Fruit fly (Drosophila melanogaster): ENCODE data around the gene CG2162.

Gene CG2162

DNA sequence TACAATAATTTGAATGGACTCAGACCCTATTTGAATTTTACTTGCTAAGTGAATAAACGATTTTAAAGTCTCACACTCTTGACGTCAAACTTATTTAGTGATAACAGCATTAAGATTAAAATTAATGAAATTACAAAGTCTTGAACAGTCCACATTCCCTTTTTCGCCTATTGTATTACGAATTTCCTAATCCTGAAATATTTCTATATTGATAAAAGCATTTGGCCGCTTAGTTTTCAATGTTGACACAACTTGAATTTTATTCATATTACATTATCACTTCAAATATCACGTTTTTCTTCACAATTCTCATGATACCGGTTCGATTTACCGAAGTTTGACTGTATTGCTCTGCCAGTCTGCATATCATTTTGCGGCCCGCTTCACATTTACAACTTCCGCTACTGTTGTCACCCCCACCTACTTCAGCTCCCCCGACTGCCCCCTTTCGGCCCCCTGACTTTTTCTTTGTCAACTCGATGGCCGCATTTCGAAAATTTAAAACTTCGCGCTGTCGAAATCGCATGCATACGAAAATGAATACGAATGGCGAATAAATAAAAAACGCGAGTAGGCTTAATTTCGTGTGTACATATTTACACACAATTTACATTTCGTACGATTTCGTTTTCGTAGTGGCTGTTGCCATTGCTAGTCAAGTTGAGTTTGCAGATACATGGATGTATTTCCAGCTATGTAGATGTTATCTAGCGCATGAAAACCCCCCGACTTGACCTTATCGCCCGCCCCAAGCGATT is 43.6 kb downstream of the CG2162 start (continued):
- TF ChIP-seq Sox102F (GFP tag; optimal IDR thresholded peaks at IDR 0.05) = peak; percentile 66
- no peak for TF ChIP-seq eg (GFP tag; IDR thresholded peaks at IDR 0.05)
- TF ChIP-seq Hr38 (GFP tag; optimal IDR thresholded peaks at IDR 0.05) = no peak
- TF ChIP-seq Hr4 (GFP tag; optimal IDR thresholded peaks at IDR 0.05) = peak; percentile 51
- TF ChIP-seq Smox (GFP tag; optimal IDR thresholded peaks at IDR 0.05) = peak; percentile 60
- no peak for TF ChIP-seq CG8119 (GFP tag; IDR thresholded peaks at IDR 0.05)
- no peak for TF ChIP-seq Eip93F (GFP tag; optimal IDR thresholded peaks at IDR 0.05)
- peak; percentile 28 for TF ChIP-seq CG6792 (GFP tag; optimal IDR thresholded peaks at IDR 0.05)
- peak; percentile 27 for TF ChIP-seq CG10631 (GFP tag; optimal IDR thresholded peaks at IDR 0.05)
- TF ChIP-seq CG31627 (GFP tag; optimal IDR thresholded peaks at IDR 0.05) = peak; percentile 73
- TF ChIP-seq spab (GFP tag; optimal IDR thresholded peaks at IDR 0.05) = peak; percentile 29
- no peak for TF ChIP-seq salr (GFP tag; optimal IDR thresholded peaks at IDR 0.05)
- TF ChIP-seq topi (GFP tag; optimal IDR thresholded peaks at IDR 0.05) = peak; percentile 75
- TF ChIP-seq CG11762 (GFP tag; optimal IDR thresholded peaks at IDR 0.05; ENCODE audit: insufficient read depth) = peak; percentile 58
- peak; percentile 68 for TF ChIP-seq Met (GFP tag; optimal IDR thresholded peaks at IDR 0.05)
- TF ChIP-seq CG32006 (GFP tag; optimal IDR thresholded peaks at IDR 0.05) = peak; percentile 64
- no peak for TF ChIP-seq fd59A (GFP tag; optimal IDR thresholded peaks at IDR 0.05)
- peak; percentile 87 for TF ChIP-seq Eip78C (GFP tag)
- TF ChIP-seq Blimp-1 (GFP tag; optimal IDR thresholded peaks at IDR 0.05) = peak; percentile 50
- TF ChIP-seq CG6808 (GFP tag; optimal IDR thresholded peaks at IDR 0.05) = peak; percentile 54
- no peak for TF ChIP-seq CG8319 (GFP tag; optimal IDR thresholded peaks at IDR 0.05)
- TF ChIP-seq CG6276 (GFP tag; optimal IDR thresholded peaks at IDR 0.05) = peak; percentile 43
- peak; percentile 31 for TF ChIP-seq Sox15 (GFP tag; optimal IDR thresholded peaks at IDR 0.05)
- TF ChIP-seq cyc (GFP tag; optimal IDR thresholded peaks at IDR 0.05) = peak; percentile 54
- peak; percentile 63 for TF ChIP-seq CG34406 (GFP tag; optimal IDR thresholded peaks at IDR 0.05)
- no peak for TF ChIP-seq net (GFP tag; optimal IDR thresholded peaks at IDR 0.05)
- peak; percentile 61 for TF ChIP-seq pdm3 (GFP tag; optimal IDR thresholded peaks at IDR 0.05)
- peak; percentile 38 for TF ChIP-seq Ets21C (GFP tag; optimal IDR thresholded peaks at IDR 0.05)

DNA sequence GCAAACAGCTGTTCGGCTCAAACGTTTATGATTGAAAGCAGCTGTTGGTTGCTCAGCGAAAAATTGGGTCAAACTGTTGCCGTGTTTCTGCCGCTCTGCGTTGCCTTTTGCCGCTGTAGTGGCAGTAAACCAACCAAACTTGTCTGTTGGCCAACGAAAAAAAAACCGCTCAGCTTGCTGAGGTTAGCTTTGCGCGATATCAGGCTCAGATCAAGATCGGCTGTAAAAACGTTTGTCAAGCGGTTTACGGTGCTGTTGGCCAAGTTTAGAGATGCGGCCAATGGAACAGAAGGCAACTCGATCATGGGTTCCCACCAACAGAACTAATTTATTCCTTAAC is 44.1 kb downstream of the CG2162 start:
- TF ChIP-seq CG34406 (GFP tag; optimal IDR thresholded peaks at IDR 0.05) = no peak
- TF ChIP-seq CG31627 (GFP tag; optimal IDR thresholded peaks at IDR 0.05) = no peak
- no peak for TF ChIP-seq topi (GFP tag; optimal IDR thresholded peaks at IDR 0.05)
- no peak for TF ChIP-seq Hr38 (GFP tag; optimal IDR thresholded peaks at IDR 0.05)

- TF ChIP-seq CG34406 (GFP tag; optimal IDR thresholded peaks at IDR 0.05) (no peak), CG15336 (GFP tag; IDR thresholded peaks at IDR 0.05) (0 out of 2 replicates have a peak, but pooled peaks have one; percentile 13), Gug (GFP tag; IDR thresholded peaks at IDR 0.05) (peak; percentile 33), Eip75B (GFP tag; optimal IDR thresholded peaks at IDR 0.05) (no peak), CG16779 (tag; optimal IDR thresholded peaks at IDR 0.05) (no peak), pdm3 (GFP tag; optimal IDR thresholded peaks at IDR 0.05) (peak; percentile 39), Smox (GFP tag; optimal IDR thresholded peaks at IDR 0.05) (no peak), esn (GFP tag; optimal IDR thresholded peaks at IDR 0.05) (no peak), Ets21C (GFP tag; optimal IDR thresholded peaks at IDR 0.05) (no peak), CG6808 (GFP tag; optimal IDR thresholded peaks at IDR 0.05) (no peak), Sox14 (GFP tag; optimal IDR thresholded peaks at IDR 0.05) (peak; percentile 57), Blimp-1 (GFP tag; optimal IDR thresholded peaks at IDR 0.05) (no peak), Eip78C (GFP tag) (peak; percentile 75), CG6163 (GFP tag; IDR thresholded peaks at IDR 0.05) (no peak), Sox15 (GFP tag; optimal IDR thresholded peaks at IDR 0.05) (peak; percentile 51), CG6276 (GFP tag; optimal IDR thresholded peaks at IDR 0.05) (no peak), fd85E (GFP tag; optimal IDR thresholded peaks at IDR 0.05) (no peak), achi (GFP tag; optimal IDR thresholded peaks at IDR 0.05) (no peak), CG9139 (GFP tag; optimal IDR thresholded peaks at IDR 0.05) (no peak), CG4318 (GFP tag; optimal IDR thresholded peaks at IDR 0.05) (no peak), CG31627 (GFP tag; optimal IDR thresholded peaks at IDR 0.05) (peak; percentile 25), CG11762 (GFP tag; optimal IDR thresholded peaks at IDR 0.05; ENCODE audit: insufficient read depth) (no peak), Sox102F (GFP tag; optimal IDR thresholded peaks at IDR 0.05) (no peak), CG3032 (tag; optimal IDR thresholded peaks at IDR 0.05) (peak; percentile 26), svp (GFP tag) (peak; percentile 91), dac (GFP tag; optimal IDR thresholded peaks at IDR 0.05) (no peak), vri (GFP tag; optimal IDR thresholded peaks at IDR 0.05) (no peak), CG7368 (GFP tag; optimal IDR thresholded peaks at IDR 0.05) (no peak), CG6792 (GFP tag; optimal IDR thresholded peaks at IDR 0.05) (no peak)
Measured at dm6 chr3L:3080084-3080994, 45.3 kb downstream of the CG2162 start.

All from whole organism, prepupa.